Fruit fly (Drosophila melanogaster): ENCODE measurements around the gene CycY.

CycY gene

dm6 chr2L:11808702-11809583, 4.6 kb downstream of the CycY start, which contains the start of gene crol (continued):
- peak; percentile 87 for TF ChIP-seq CG9797 (GFP tag; optimal IDR thresholded peaks at IDR 0.05)
- TF ChIP-seq CG9932 (GFP tag; IDR thresholded peaks at IDR 0.05), result peak; percentile 59
- TF ChIP-seq CG11723 (GFP tag; optimal IDR thresholded peaks at IDR 0.05), result no peak
- no peak for TF ChIP-seq Side (GFP tag; optimal IDR thresholded peaks at IDR 0.05)
- peak; percentile 28 for TF ChIP-seq sug (tag; optimal IDR thresholded peaks at IDR 0.05)
- TF ChIP-seq CG4854 (GFP tag; optimal IDR thresholded peaks at IDR 0.05), result no peak
- TF ChIP-seq Gug (GFP tag; IDR thresholded peaks at IDR 0.05), result peak; percentile 13; the same call in 1 of the 4 replicates
- TF ChIP-seq CG7357 (GFP tag; IDR thresholded peaks at IDR 0.05), result no peak
- TF ChIP-seq jumu (GFP tag; optimal IDR thresholded peaks at IDR 0.05), result peak; percentile 30
- TF ChIP-seq CG12219 (GFP tag; optimal IDR thresholded peaks at IDR 0.05), result no peak
- no peak for TF ChIP-seq Lpt (GFP tag; optimal IDR thresholded peaks at IDR 0.05)
- peak; percentile 35 for TF ChIP-seq unpg (GFP tag; optimal IDR thresholded peaks at IDR 0.05)
- no peak; the same call in 2 of the 3 replicates for TF ChIP-seq dysf (GFP tag; IDR thresholded peaks at IDR 0.05)
- TF ChIP-seq Ets97D (GFP tag; optimal IDR thresholded peaks at IDR 0.05), result peak; percentile 81
- no peak for TF ChIP-seq da (GFP tag; optimal IDR thresholded peaks at IDR 0.05)
- TF ChIP-seq bigmax (GFP tag; optimal IDR thresholded peaks at IDR 0.05), result no peak
- no peak for TF ChIP-seq CG10565 (GFP tag; optimal IDR thresholded peaks at IDR 0.05)
- TF ChIP-seq CG4282 (GFP tag; optimal IDR thresholded peaks at IDR 0.05), result no peak
- TF ChIP-seq MBD-R2 (GFP tag; IDR thresholded peaks at IDR 0.05), result peak; percentile 42; the same call in 1 of the 2 replicates
- TF ChIP-seq Vsx1 (GFP tag; optimal IDR thresholded peaks at IDR 0.05), result no peak
- no peak for TF ChIP-seq fd102C (GFP tag; optimal IDR thresholded peaks at IDR 0.05)
- no peak for TF ChIP-seq CG7928 (GFP tag; optimal IDR thresholded peaks at IDR 0.05)
- TF ChIP-seq CG11085 (GFP tag; IDR thresholded peaks at IDR 0.05), result peak; percentile 13; the same call in 1 of the 2 replicates
- no peak for TF ChIP-seq peb (GFP tag; IDR thresholded peaks at IDR 0.05)
- peak; percentile 70 for TF ChIP-seq inv (GFP tag; IDR thresholded peaks at IDR 0.05; ENCODE audit: partially characterized antibody)
- TF ChIP-seq hbn (GFP tag; IDR thresholded peaks at IDR 0.05; ENCODE audit: partially characterized antibody), result peak; percentile 84
- TF ChIP-seq CG12942 (GFP tag; optimal IDR thresholded peaks at IDR 0.05), result peak; percentile 10
- TF ChIP-seq tin (GFP tag; optimal IDR thresholded peaks at IDR 0.05), result no peak
- no peak for TF ChIP-seq eve (GFP tag; optimal IDR thresholded peaks at IDR 0.05)
- TF ChIP-seq bbx (GFP tag; IDR thresholded peaks at IDR 0.05; ENCODE audit: partially characterized antibody), result peak; percentile 93
- no peak for TF ChIP-seq CG8290 (GFP tag; optimal IDR thresholded peaks at IDR 0.05)
- TF ChIP-seq CG8290 (tag; optimal IDR thresholded peaks at IDR 0.05), result peak in 1 of 2 experiments; percentile 64
- no peak for TF ChIP-seq dmrt11E (tag; optimal IDR thresholded peaks at IDR 0.05)
- TF ChIP-seq zfh1 (GFP tag; IDR thresholded peaks at IDR 0.05), result 0 out of 3 replicates have a peak, but pooled peaks have one; percentile 10
- TF ChIP-seq CG2712 (tag; optimal IDR thresholded peaks at IDR 0.05), result peak; percentile 51
- TF ChIP-seq trem (tag; optimal IDR thresholded peaks at IDR 0.05), result peak; percentile 63
- no peak for TF ChIP-seq sima (GFP tag; optimal IDR thresholded peaks at IDR 0.05)
- no peak for TF ChIP-seq Hmx (GFP tag; optimal IDR thresholded peaks at IDR 0.05)
- peak; percentile 81 for TF ChIP-seq pzg (GFP tag; optimal IDR thresholded peaks at IDR 0.05)
- TF ChIP-seq NC2β (GFP tag; optimal IDR thresholded peaks at IDR 0.05), result peak; percentile 20
- no peak for TF ChIP-seq CG30431 (GFP tag; optimal IDR thresholded peaks at IDR 0.05)
- TF ChIP-seq repo (GFP tag; optimal IDR thresholded peaks at IDR 0.05), result no peak
- no peak for TF ChIP-seq Camta (GFP tag; optimal IDR thresholded peaks at IDR 0.05)
- peak in 1 of 3 experiments; percentile 13 for TF ChIP-seq lola (GFP tag; optimal IDR thresholded peaks at IDR 0.05)
- TF ChIP-seq Hr51 (GFP tag; optimal IDR thresholded peaks at IDR 0.05), result peak in 1 of 2 experiments; percentile 34
- no peak for TF ChIP-seq CG17186 (GFP tag; optimal IDR thresholded peaks at IDR 0.05)
- no peak for TF ChIP-seq CG10321 (GFP tag; IDR thresholded peaks at IDR 0.05)
- 0 out of 2 replicates have a peak, but pooled peaks have one; percentile 16 for TF ChIP-seq ttk (GFP tag; IDR thresholded peaks at IDR 0.05)
- no peak for TF ChIP-seq Hsf (GFP tag; optimal IDR thresholded peaks at IDR 0.05)

Data from whole organism, embryonic.